Fruit fly (Drosophila melanogaster) whole organism, adult: ENCODE data around the gene otu.

Source experiments
- CG11617 ChIP-seq: fragments of 200-800 bp; sonication (Bioruptor generic); optimal IDR thresholded peaks from 2 replicates; lab custom pipeline; 2017; ENCODE audit warnings: mild to moderate bottlenecking, missing biosample characterization, missing genetic modification reagents, missing genetic modification characterization
- CG12768 ChIP-seq: fragments of 200-800 bp; sonication (Bioruptor generic); optimal IDR thresholded peaks from 2 replicates; lab custom pipeline; 2017; ENCODE audit warnings: missing biosample characterization, missing genetic modification characterization, mild to moderate bottlenecking, moderate library complexity, missing genetic modification reagents
- CG14711 ChIP-seq: fragments of 200-800 bp; sonication (Bioruptor generic); optimal IDR thresholded peaks from 2 replicates; lab custom pipeline; 2018; ENCODE audit warnings: missing biosample characterization, mild to moderate bottlenecking, missing genetic modification characterization, moderate library complexity
- CG1620 ChIP-seq: fragments of 200-800 bp; sonication (Bioruptor generic); optimal IDR thresholded peaks from 2 replicates; lab custom pipeline; 2016; ENCODE audit warnings: missing biosample characterization, missing genetic modification characterization
- CG33017 ChIP-seq: fragments of 200-800 bp; sonication (Bioruptor generic); optimal IDR thresholded peaks from 2 replicates; lab custom pipeline; 2018; ENCODE audit warnings: missing biosample characterization, mild to moderate bottlenecking, missing genetic modification characterization, moderate library complexity
- CG7101 ChIP-seq: fragments of 200-800 bp; sonication (Bioruptor generic); optimal IDR thresholded peaks from 2 replicates; lab custom pipeline; 2018; ENCODE audit warnings: missing biosample characterization, mild to moderate bottlenecking, missing genetic modification characterization, moderate library complexity
- Clk ChIP-seq: fragments of 200-800 bp; sonication (Bioruptor generic); optimal IDR thresholded peaks from 2 replicates; lab custom pipeline; 2017; ENCODE audit warnings: missing biosample characterization, missing genetic modification characterization
- Crg-1 ChIP-seq: fragments of 200-800 bp; sonication (Bioruptor generic); optimal IDR thresholded peaks from 2 replicates; lab custom pipeline; 2016; ENCODE audit warnings: missing biosample characterization, missing genetic modification characterization
- Mnt ChIP-seq: fragments of 200-800 bp; sonication (Bioruptor generic); optimal IDR thresholded peaks from 2 replicates; lab custom pipeline; 2016; ENCODE audit warnings: missing biosample characterization, mild to moderate bottlenecking, missing genetic modification characterization
- bab1 ChIP-seq: fragments of 200-800 bp; sonication (Bioruptor generic); optimal IDR thresholded peaks from 3 replicates; lab custom pipeline; 2019; ENCODE audit warnings: missing biosample characterization, mild to moderate bottlenecking, missing genetic modification characterization, moderate library complexity
- cic ChIP-seq: fragments of 200-800 bp; sonication (Bioruptor generic); optimal IDR thresholded peaks from 2 replicates; lab custom pipeline; 2017; ENCODE audit warnings: missing biosample characterization, mild to moderate bottlenecking, missing genetic modification characterization, moderate library complexity
- pad ChIP-seq: fragments of 200-800 bp; sonication (Bioruptor generic); optimal IDR thresholded peaks from 3 replicates; lab custom pipeline; 2017; ENCODE audit warnings: missing biosample characterization, missing genetic modification characterization, mild to moderate bottlenecking, moderate library complexity, missing genetic modification reagents
- tj ChIP-seq: fragments of 200-800 bp; sonication (Bioruptor generic); optimal IDR thresholded peaks from 3 replicates; lab custom pipeline; 2017; ENCODE audit warnings: missing biosample characterization, mild to moderate bottlenecking, missing genetic modification characterization, moderate library complexity

dm6 chrX:8501374-8501773, 12.0 kb upstream of the otu start:
- TF ChIP-seq CG12768 (GFP tag; lab: Kevin White, UChicago) (no peak), pad (GFP tag; lab: Kevin White, UChicago) (no peak), cic (no peak), tj (no peak), Crg-1 (GFP tag; lab: Kevin White, UChicago) (no peak), CG33017 (tag; lab: Kevin White, UChicago) (no peak), CG14711 (no peak), CG1620 (GFP tag; lab: Kevin White, UChicago) (no peak), Mnt (GFP tag; lab: Kevin White, UChicago) (no peak), bab1 (GFP tag; lab: Kevin White, UChicago) (no peak), Clk (GFP tag; lab: Kevin White, UChicago) (no peak), CG7101 (tag; lab: Kevin White, UChicago) (no peak), CG11617 (GFP tag; lab: Kevin White, UChicago) (no peak)
